Fruit fly (Drosophila melanogaster) S2 (cell line): ENCODE results near the gene Sur-8.

Experiments
- CG8478 ChIP-seq: fragments of >200 bp; optimal IDR thresholded peaks from 2 replicates; lab custom pipeline; 2018
- CTCF ChIP-seq, 2 experiments: fragments of >200 bp; optimal IDR thresholded peaks; 2 replicates each; lab custom pipeline; 2018

- TF ChIP-seq CG8478 (lab: Kevin White, UChicago), result no peak
- no peak for TF ChIP-seq CTCF (optimal IDR thresholded peaks at IDR 0.05; lab: Kevin White, UChicago)
These were observed 22.6 kb downstream of the Sur-8 start, which contains the start of gene lute for dm6 chr3R:17379742-17380141.
